Worm (Caenorhabditis elegans): ENCODE results near the gene F22E5.23.

DNA sequence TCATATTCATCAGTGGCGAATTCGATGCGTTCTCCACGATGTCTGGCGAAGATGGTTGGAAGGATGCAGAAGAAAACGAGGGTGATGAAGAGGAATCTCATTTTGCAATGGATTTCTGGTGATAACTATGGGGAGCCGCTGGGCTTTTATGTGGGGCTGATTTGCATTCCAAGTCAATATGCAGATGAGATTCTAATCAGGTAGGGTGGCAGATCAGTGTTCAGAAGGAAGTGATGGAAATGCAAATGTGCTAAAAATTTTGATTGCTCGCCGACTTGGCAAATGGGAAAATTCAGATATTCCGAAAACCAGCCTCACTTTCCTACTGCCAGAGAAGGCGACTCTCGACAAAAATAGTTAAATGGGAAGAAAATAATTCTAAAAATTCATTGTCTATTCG, 49.0 kb downstream of the F22E5.23 start, which contains the start of gene nspf-3:
- TF ChIP-seq lsl-1 (GFP tag; optimal IDR thresholded peaks at IDR 0.05) (no peak), snpc-4 (GFP tag; optimal IDR thresholded peaks at IDR 0.05) (no peak), snpc-4 (tag; optimal IDR thresholded peaks at IDR 0.05) (no peak), F52B5.7 (tag; optimal IDR thresholded peaks at IDR 0.05) (no peak), rcor-1 (GFP tag; IDR thresholded peaks at IDR 0.05) (no peak)

Data from whole organism, young adult.